Fruit fly (Drosophila melanogaster) whole organism, embryonic: ENCODE data around the gene CG33939.

ENCODE experiments used
- Asciz ChIP-seq: fragments of 200-800 bp; sonication (Bioruptor generic); optimal IDR thresholded peaks from 2 replicates; lab custom pipeline; 2017; ENCODE audit warnings: missing biosample characterization, mild to moderate bottlenecking, missing genetic modification characterization, missing genetic modification reagents
- Blimp-1 ChIP-seq: fragments of 200-800 bp; sonication (Bioruptor generic); optimal IDR thresholded peaks from 3 replicates; lab custom pipeline; 2018; ENCODE audit warnings: missing biosample characterization, missing genetic modification characterization, mild to moderate bottlenecking, moderate library complexity, missing genetic modification reagents
- CG10267 ChIP-seq: fragments of 200-800 bp; sonication (Bioruptor generic); optimal IDR thresholded peaks from 2 replicates; lab custom pipeline; 2018; ENCODE audit warnings: missing biosample characterization, mild to moderate bottlenecking, missing genetic modification characterization, moderate library complexity
- CG10274 ChIP-seq: fragments of 200-800 bp; sonication (Bioruptor generic); optimal IDR thresholded peaks from 3 replicates; lab custom pipeline; 2017; ENCODE audit warnings: missing biosample characterization, mild to moderate bottlenecking, missing genetic modification characterization
- CG10565 ChIP-seq: fragments of 200-800 bp; sonication (Bioruptor generic); optimal IDR thresholded peaks from 3 replicates; lab custom pipeline; 2016; ENCODE audit warnings: missing biosample characterization, mild to moderate bottlenecking, missing genetic modification characterization
- CG10979 ChIP-seq: fragments of 200-800 bp; sonication (Bioruptor generic); optimal IDR thresholded peaks from 2 replicates; lab custom pipeline; 2018; ENCODE audit warnings: missing biosample characterization, mild to moderate bottlenecking, missing genetic modification characterization, moderate library complexity
- CG12769 ChIP-seq: fragments of 200-800 bp; sonication (Bioruptor generic); optimal IDR thresholded peaks from 2 replicates; lab custom pipeline; 2019; ENCODE audit warnings: missing biosample characterization, mild to moderate bottlenecking, missing genetic modification characterization, moderate library complexity
- CG13424 ChIP-seq: fragments of 200-800 bp; sonication (Bioruptor generic); optimal IDR thresholded peaks from 2 replicates; lab custom pipeline; 2019; ENCODE audit warnings: missing biosample characterization, mild to moderate bottlenecking, missing genetic modification characterization, moderate library complexity
- CG1529 ChIP-seq: fragments of 200-800 bp; sonication (Bioruptor generic); optimal IDR thresholded peaks from 3 replicates; lab custom pipeline; 2018; ENCODE audit warnings: missing biosample characterization, missing genetic modification characterization
- CG15601 ChIP-seq: fragments of 200-800 bp; sonication (Bioruptor generic); optimal IDR thresholded peaks from 3 replicates; lab custom pipeline; 2019; ENCODE audit warnings: missing biosample characterization, mild to moderate bottlenecking, missing genetic modification characterization, moderate library complexity
- CG17186 ChIP-seq: fragments of 200-800 bp; sonication (Bioruptor generic); optimal IDR thresholded peaks from 3 replicates; lab custom pipeline; 2017; ENCODE audit warnings: missing biosample characterization, missing genetic modification reagents, missing genetic modification characterization
- CG17328 ChIP-seq: fragments of 200-800 bp; sonication (Bioruptor generic); IDR thresholded peaks from 2 replicates; pipeline ENCODE4 v1.3.6; 2022; ENCODE audit warnings: missing biosample characterization, missing genetic modification characterization
- CG17612 ChIP-seq: fragments of 200-800 bp; sonication (Bioruptor generic); IDR thresholded peaks from 2 replicates; pipeline ENCODE4 v1.3.6; 2022; ENCODE audit warnings: missing biosample characterization, missing genetic modification characterization
- CG17829 ChIP-seq: fragments of 200-800 bp; optimal IDR thresholded peaks from 2 replicates; lab custom pipeline; 2019; ENCODE audit warnings: missing biosample characterization, mild to moderate bottlenecking, missing genetic modification characterization, moderate library complexity
- CG2120 ChIP-seq: fragments of 200-800 bp; sonication (Bioruptor generic); optimal IDR thresholded peaks from 3 replicates; lab custom pipeline; 2016; ENCODE audit warnings: missing biosample characterization, missing genetic modification characterization
- CG2678 ChIP-seq: fragments of 200-800 bp; sonication (Bioruptor generic); optimal IDR thresholded peaks from 3 replicates; lab custom pipeline; 2019; ENCODE audit warnings: missing biosample characterization, mild to moderate bottlenecking, missing genetic modification characterization, moderate library complexity
- CG31441 ChIP-seq: fragments of 200-800 bp; sonication (Bioruptor generic); IDR thresholded peaks from 2 replicates; pipeline ENCODE4 v1.3.6; 2022; ENCODE audit warnings: missing biosample characterization, missing genetic modification characterization
- CG6689 ChIP-seq: fragments of 200-800 bp; sonication (Bioruptor generic); IDR thresholded peaks from 2 replicates; pipeline ENCODE4 v1.3.6; 2022; ENCODE audit warnings: missing biosample characterization, missing genetic modification characterization
- CG9727 ChIP-seq: fragments of 200-800 bp; sonication (Bioruptor generic); optimal IDR thresholded peaks from 3 replicates; lab custom pipeline; 2017; ENCODE audit warnings: missing biosample characterization, mild to moderate bottlenecking, missing genetic modification characterization
- D19A ChIP-seq: fragments of 200-800 bp; optimal IDR thresholded peaks from 3 replicates; lab custom pipeline; 2019; ENCODE audit warnings: missing biosample characterization, mild to moderate bottlenecking, missing genetic modification characterization, moderate library complexity
- H2.0 ChIP-seq: fragments of 200-800 bp; sonication (Bioruptor generic); IDR thresholded peaks from 2 replicates; pipeline ENCODE4 v1.3.6; 2022; ENCODE audit warnings: missing biosample characterization, missing genetic modification characterization
- HLH3B ChIP-seq: fragments of 200-800 bp; sonication (Bioruptor generic); IDR thresholded peaks from 2 replicates; pipeline ENCODE4 v1.3.6; 2022; ENCODE audit warnings: missing biosample characterization, missing genetic modification characterization
- Hr3 ChIP-seq: fragments of 200-800 bp; sonication (Bioruptor generic); optimal IDR thresholded peaks from 3 replicates; lab custom pipeline; 2016; ENCODE audit warnings: missing biosample characterization, missing genetic modification characterization
- Hr51 ChIP-seq, 2 experiments: fragments of 200-800 bp; sonication (Bioruptor generic); optimal IDR thresholded peaks; 2 replicates in 1 of 2; 3 replicates in 1 of 2; lab custom pipeline; 2016 to 2018; ENCODE audit warnings: missing biosample characterization in 2 of 2, missing genetic modification characterization in 2 of 2, mild to moderate bottlenecking in 1 of 2, moderate library complexity in 1 of 2
- PHDP ChIP-seq: fragments of 200-800 bp; sonication (Bioruptor generic); optimal IDR thresholded peaks from 3 replicates; lab custom pipeline; 2018; ENCODE audit warnings: missing biosample characterization, mild to moderate bottlenecking, missing genetic modification characterization, moderate library complexity
- Sox100B ChIP-seq: fragments of 200-800 bp; sonication (Bioruptor generic); optimal IDR thresholded peaks from 3 replicates; lab custom pipeline; 2018; ENCODE audit warnings: missing biosample characterization, mild to moderate bottlenecking, missing genetic modification characterization
- Sox102F ChIP-seq: fragments of 200-800 bp; sonication (Bioruptor generic); optimal IDR thresholded peaks from 2 replicates; lab custom pipeline; 2018; ENCODE audit warnings: missing biosample characterization, mild to moderate bottlenecking, missing genetic modification characterization, moderate library complexity
- Sry-δ ChIP-seq: fragments of 200-800 bp; sonication (Bioruptor generic); optimal IDR thresholded peaks from 2 replicates; lab custom pipeline; 2016; ENCODE audit warnings: missing biosample characterization, missing genetic modification characterization
- Ssrp ChIP-seq: fragments of 200-800 bp; sonication (Bioruptor generic); optimal IDR thresholded peaks from 2 replicates; lab custom pipeline; 2018; ENCODE audit warnings: missing biosample characterization, mild to moderate bottlenecking, missing genetic modification characterization, moderate library complexity
- Xrp1 ChIP-seq: fragments of 200-800 bp; sonication (Bioruptor generic); IDR thresholded peaks from 2 replicates; pipeline ENCODE4 v1.3.6; 2022; ENCODE audit warnings: missing biosample characterization, missing genetic modification characterization
- dmrt99B ChIP-seq: fragments of 200-800 bp; sonication (Bioruptor generic); optimal IDR thresholded peaks from 2 replicates; lab custom pipeline; 2018; ENCODE audit warnings: missing biosample characterization, mild to moderate bottlenecking, missing genetic modification characterization, moderate library complexity
- eve ChIP-seq, 2 experiments: fragments of >200 bp; optimal IDR thresholded peaks; 2 replicates each; lab custom pipeline; 2017; ENCODE audit warnings: missing biosample characterization in 2 of 2, missing genetic modification characterization in 2 of 2
- ewg ChIP-seq: fragments of 200-800 bp; sonication (Bioruptor generic); optimal IDR thresholded peaks from 3 replicates; lab custom pipeline; 2017; ENCODE audit warnings: mild to moderate bottlenecking, missing biosample characterization, missing genetic modification reagents, missing genetic modification characterization
- gem ChIP-seq: fragments of 200-800 bp; sonication (Bioruptor generic); optimal IDR thresholded peaks from 2 replicates; lab custom pipeline; 2019; ENCODE audit warnings: missing biosample characterization, mild to moderate bottlenecking, missing genetic modification characterization, moderate library complexity
- jigr1 ChIP-seq: fragments of 200-800 bp; sonication (Bioruptor generic); IDR thresholded peaks from 3 replicates; pipeline ENCODE4 v1.3.6; 2022; ENCODE audit warnings: missing biosample characterization, missing genetic modification characterization
- lbe ChIP-seq: fragments of 200-800 bp; sonication (Bioruptor generic); optimal IDR thresholded peaks from 2 replicates; lab custom pipeline; 2016; ENCODE audit warnings: missing biosample characterization, mild to moderate bottlenecking, missing genetic modification characterization
- lilli ChIP-seq: fragments of 200-800 bp; sonication (Bioruptor generic); optimal IDR thresholded peaks from 3 replicates; lab custom pipeline; 2016; ENCODE audit warnings: missing biosample characterization, missing genetic modification characterization
- lola ChIP-seq, 3 experiments: fragments of >200 bp in 2 of 3; fragments of 200-800 bp in 1 of 3; sonication (Bioruptor generic) in 1 of 3; optimal IDR thresholded peaks; 2 replicates each; lab custom pipeline; 2017 to 2019; ENCODE audit warnings: missing biosample characterization in 3 of 3, missing genetic modification characterization in 3 of 3, mild to moderate bottlenecking in 1 of 3, moderate library complexity in 1 of 3
- nmo ChIP-seq: fragments of 200-800 bp; sonication (Bioruptor generic); optimal IDR thresholded peaks from 2 replicates; lab custom pipeline; 2018; ENCODE audit warnings: missing biosample characterization, mild to moderate bottlenecking, missing genetic modification characterization, moderate library complexity
- phol ChIP-seq: fragments of 200-800 bp; sonication (Bioruptor generic); optimal IDR thresholded peaks from 3 replicates; lab custom pipeline; 2018; ENCODE audit warnings: missing biosample characterization, mild to moderate bottlenecking, missing genetic modification characterization, moderate library complexity
- scrt ChIP-seq: fragments of 200-800 bp; sonication (Bioruptor generic); optimal IDR thresholded peaks from 2 replicates; lab custom pipeline; 2018; ENCODE audit warnings: missing biosample characterization, mild to moderate bottlenecking, missing genetic modification characterization, moderate library complexity
- sens ChIP-seq: fragments of 200-800 bp; sonication (Bioruptor generic); peaks from one replicate; lab custom pipeline; 2016; ENCODE audit warnings: missing biosample characterization, missing genetic modification characterization
- twi ChIP-seq: fragments of 200-800 bp; optimal IDR thresholded peaks from 2 replicates; lab custom pipeline; 2019; ENCODE audit warnings: missing biosample characterization, mild to moderate bottlenecking, missing genetic modification characterization, moderate library complexity
- unpg ChIP-seq: fragments of 200-800 bp; sonication (Bioruptor generic); optimal IDR thresholded peaks from 3 replicates; lab custom pipeline; 2018; ENCODE audit warnings: missing biosample characterization, mild to moderate bottlenecking, missing genetic modification characterization, moderate library complexity
- zfh2 ChIP-seq: fragments of 200-800 bp; sonication (Bioruptor generic); optimal IDR thresholded peaks from 2 replicates; lab custom pipeline; 2016; ENCODE audit warnings: missing biosample characterization, missing genetic modification characterization

The CG33939 gene

DNA sequence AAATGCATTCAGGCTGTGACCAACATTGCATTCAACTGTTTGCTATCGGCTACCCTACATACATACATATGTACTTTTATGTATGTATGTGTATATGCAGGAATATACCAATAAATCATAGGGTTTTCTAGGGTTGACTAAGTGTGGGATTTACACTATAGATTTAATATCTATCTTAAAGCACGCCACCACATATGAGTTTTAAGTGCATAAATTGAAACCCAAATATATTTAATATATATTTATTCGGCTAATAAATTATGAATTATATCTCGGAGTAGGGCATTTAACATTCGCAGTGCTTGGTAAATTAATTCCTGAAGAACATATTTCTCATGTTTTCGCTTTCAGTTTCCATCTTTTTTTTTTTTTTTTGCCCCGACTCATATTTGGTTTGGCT is 14.8 kb downstream of the CG33939 start (continued):
- TF ChIP-seq H2.0: 0 out of 2 replicates have a peak, but pooled peaks have one; percentile 24
- TF ChIP-seq PHDP: peak; percentile 22
- TF ChIP-seq CG31441 (GFP tag; lab: Robert Waterston, UW): 0 out of 2 replicates have a peak, but pooled peaks have one; percentile 12
- no peak for TF ChIP-seq Sry-δ (GFP tag; lab: Kevin White, UChicago)
- TF ChIP-seq lola (GFP tag; optimal IDR thresholded peaks at IDR 0.05; lab: Kevin White, UChicago): peak in 1 of 3 experiments; percentile 48
- TF ChIP-seq twi (tag; lab: Kevin White, UChicago): peak; percentile 22
- TF ChIP-seq gem: peak; percentile 69
- peak in 1 of 2 experiments; percentile 26 for TF ChIP-seq Hr51 (GFP tag; optimal IDR thresholded peaks at IDR 0.05; lab: Kevin White, UChicago)
- peak; percentile 21 for TF ChIP-seq CG15601
- no peak for TF ChIP-seq CG12769 (tag; lab: Kevin White, UChicago)
- peak; percentile 50; the same call in 1 of the 2 replicates for TF ChIP-seq Xrp1
- TF ChIP-seq CG10565: no peak
- TF ChIP-seq Sox102F (GFP tag; lab: Kevin White, UChicago): peak; percentile 64
- no peak for TF ChIP-seq lilli
- peak; percentile 39 for TF ChIP-seq nmo
- peak; percentile 59 for TF ChIP-seq CG10979
- TF ChIP-seq CG2120 (GFP tag; lab: Kevin White, UChicago): no peak
- TF ChIP-seq Hr3 (GFP tag; lab: Kevin White, UChicago): peak; percentile 23
- TF ChIP-seq Ssrp (tag; lab: Kevin White, UChicago): peak; percentile 45
- TF ChIP-seq HLH3B (GFP tag; lab: Robert Waterston, UW): no peak
- TF ChIP-seq CG13424 (tag; lab: Kevin White, UChicago): peak; percentile 10
- TF ChIP-seq CG17328 (GFP tag; lab: Robert Waterston, UW): peak; percentile 21; the same call in 1 of the 2 replicates
- TF ChIP-seq ewg (GFP tag; lab: Kevin White, UChicago): peak; percentile 18
- TF ChIP-seq CG17186: no peak
- peak; percentile 29 for TF ChIP-seq CG10267 (tag; lab: Kevin White, UChicago)
- no peak for TF ChIP-seq CG17612
- peak; percentile 96 for TF ChIP-seq D19A (tag; lab: Kevin White, UChicago)
- no peak for TF ChIP-seq CG6689 (GFP tag; lab: Robert Waterston, UW)
- TF ChIP-seq lbe (GFP tag; lab: Kevin White, UChicago): peak; percentile 38
- TF ChIP-seq CG17829 (tag; lab: Kevin White, UChicago): peak; percentile 1
- TF ChIP-seq CG10274 (GFP tag; lab: Kevin White, UChicago): peak; percentile 35
- TF ChIP-seq jigr1: no peak
- peak; percentile 39 for TF ChIP-seq CG2678
- peak; percentile 6 for TF ChIP-seq CG9727
- peak; percentile 43 for TF ChIP-seq phol (tag; lab: Kevin White, UChicago)
- no peak for TF ChIP-seq zfh2 (GFP tag; lab: Kevin White, UChicago)
- TF ChIP-seq Sox100B (GFP tag; lab: Kevin White, UChicago): peak; percentile 19
- TF ChIP-seq Blimp-1 (GFP tag; lab: Kevin White, UChicago): peak; percentile 42
- TF ChIP-seq unpg (GFP tag; lab: Kevin White, UChicago): peak; percentile 52
- no peak for TF ChIP-seq eve (GFP tag; optimal IDR thresholded peaks at IDR 0.05; lab: Kevin White, UChicago)
- peak; percentile 69 for TF ChIP-seq sens (GFP tag; lab: Kevin White, UChicago)
- peak; percentile 49 for TF ChIP-seq dmrt99B
- peak; percentile 26 for TF ChIP-seq CG1529
- peak; percentile 25 for TF ChIP-seq Asciz (GFP tag; lab: Kevin White, UChicago)
- TF ChIP-seq scrt (GFP tag; lab: Kevin White, UChicago): no peak
